Fruit fly (Drosophila melanogaster) whole organism, embryonic: ENCODE data around the gene CG33111.

Experiments used
- Atf6 ChIP-seq: fragments of 200-800 bp; sonication (Bioruptor generic); IDR thresholded peaks from 2 replicates; pipeline ENCODE4 v1.3.6; 2022; ENCODE audit warnings: missing biosample characterization, missing genetic modification characterization
- Awh ChIP-seq: fragments of 200-800 bp; sonication (Bioruptor generic); IDR thresholded peaks from 2 replicates; pipeline ENCODE4, ENCODE4 v1.3.6; 2022; ENCODE audit warnings: missing biosample characterization, missing genetic modification characterization
- CG10321 ChIP-seq: fragments of 200-800 bp; sonication (Bioruptor generic); IDR thresholded peaks from 2 replicates; pipeline ENCODE4 v1.3.6; 2022; ENCODE audit warnings: missing biosample characterization, missing genetic modification characterization
- CG10366 ChIP-seq: fragments of 200-800 bp; sonication (Bioruptor generic); IDR thresholded peaks from 2 replicates; pipeline ENCODE4 v1.3.6; 2022; ENCODE audit warnings: missing biosample characterization, missing genetic modification characterization
- CG11398 ChIP-seq: fragments of 200-800 bp; sonication (Bioruptor generic); optimal IDR thresholded peaks from 2 replicates; lab custom pipeline; 2016; ENCODE audit warnings: missing biosample characterization, missing genetic modification characterization
- CG11456 ChIP-seq: fragments of 200-800 bp; sonication (Bioruptor generic); IDR thresholded peaks from 3 replicates; pipeline ENCODE4 v1.3.6; 2022; ENCODE audit warnings: missing biosample characterization, missing genetic modification characterization
- CG12391 ChIP-seq: fragments of 200-800 bp; sonication (Bioruptor generic); optimal IDR thresholded peaks from 3 replicates; lab custom pipeline; 2018; ENCODE audit warnings: missing biosample characterization, mild to moderate bottlenecking, missing genetic modification characterization, moderate library complexity
- CG14050 ChIP-seq: fragments of 200-800 bp; sonication (Bioruptor generic); IDR thresholded peaks from 3 replicates; pipeline ENCODE4 v1.3.6; 2022; ENCODE audit warnings: missing biosample characterization, missing genetic modification characterization
- CG17328 ChIP-seq: fragments of 200-800 bp; sonication (Bioruptor generic); IDR thresholded peaks from 2 replicates; pipeline ENCODE4 v1.3.6; 2022; ENCODE audit warnings: missing biosample characterization, missing genetic modification characterization
- CG17359 ChIP-seq: fragments of 200-800 bp; sonication (Bioruptor generic); optimal IDR thresholded peaks from 3 replicates; lab custom pipeline; 2018; ENCODE audit warnings: missing biosample characterization, mild to moderate bottlenecking, missing genetic modification characterization, moderate library complexity
- CG17385 ChIP-seq: fragments of 200-800 bp; sonication (Bioruptor generic); optimal IDR thresholded peaks from 3 replicates; lab custom pipeline; 2018; ENCODE audit warnings: missing biosample characterization, mild to moderate bottlenecking, missing genetic modification characterization
- CG17912 ChIP-seq: fragments of 200-800 bp; sonication (Bioruptor generic); optimal IDR thresholded peaks from 2 replicates; lab custom pipeline; 2018; ENCODE audit warnings: missing biosample characterization, mild to moderate bottlenecking, missing genetic modification characterization
- CG18764 ChIP-seq: fragments of 200-800 bp; sonication (Bioruptor generic); optimal IDR thresholded peaks from 3 replicates; lab custom pipeline; 2016; ENCODE audit warnings: missing biosample characterization, missing genetic modification characterization
- CG2120 ChIP-seq: fragments of 200-800 bp; sonication (Bioruptor generic); optimal IDR thresholded peaks from 3 replicates; lab custom pipeline; 2016; ENCODE audit warnings: missing biosample characterization, missing genetic modification characterization
- CG4282 ChIP-seq: fragments of 200-800 bp; sonication (Bioruptor generic); optimal IDR thresholded peaks from 2 replicates; lab custom pipeline; 2016; ENCODE audit warnings: missing biosample characterization, missing genetic modification characterization
- CG5953 ChIP-seq: fragments of 200-800 bp; sonication (Bioruptor generic); IDR thresholded peaks from 2 replicates; pipeline ENCODE4 v1.3.6; 2022; ENCODE audit warnings: missing biosample characterization, missing genetic modification characterization
- CG6683 ChIP-seq: fragments of 200-800 bp; sonication (Bioruptor generic); optimal IDR thresholded peaks from 2 replicates; lab custom pipeline; 2017; ENCODE audit warnings: missing biosample characterization, mild to moderate bottlenecking, missing genetic modification characterization, missing genetic modification reagents
- CG8924 ChIP-seq: fragments of 200-800 bp; optimal IDR thresholded peaks from 3 replicates; lab custom pipeline; 2019; ENCODE audit warnings: missing biosample characterization, mild to moderate bottlenecking, missing genetic modification characterization, moderate library complexity
- Dll ChIP-seq: fragments of 200-800 bp; sonication (Bioruptor generic); IDR thresholded peaks from 4 replicates; pipeline ENCODE4 v1.3.6; 2022; ENCODE audit warnings: missing biosample characterization, missing genetic modification characterization; ENCODE audit not compliant: partially characterized antibody
- Ets97D ChIP-seq: fragments of 200-800 bp; sonication (Bioruptor generic); optimal IDR thresholded peaks from 3 replicates; lab custom pipeline; 2016; ENCODE audit warnings: missing biosample characterization, missing genetic modification characterization
- Fer1 ChIP-seq: fragments of 200-800 bp; sonication (Bioruptor generic); optimal IDR thresholded peaks from 2 replicates; lab custom pipeline; 2017; ENCODE audit warnings: missing biosample characterization, mild to moderate bottlenecking, missing genetic modification characterization
- H15 ChIP-seq: fragments of 200-800 bp; sonication (Bioruptor generic); IDR thresholded peaks from 3 replicates; pipeline ENCODE4 v1.3.6; 2022; ENCODE audit warnings: missing biosample characterization, missing genetic modification characterization
- Hey ChIP-seq: fragments of 200-800 bp; sonication (Bioruptor generic); optimal IDR thresholded peaks from 3 replicates; lab custom pipeline; 2018; ENCODE audit warnings: missing biosample characterization, mild to moderate bottlenecking, missing genetic modification characterization
- MTF-1 ChIP-seq: fragments of 200-800 bp; sonication (Bioruptor generic); optimal IDR thresholded peaks from 2 replicates; lab custom pipeline; 2018; ENCODE audit warnings: missing biosample characterization, mild to moderate bottlenecking, missing genetic modification characterization, borderline replicate concordance
- Mes4 ChIP-seq: fragments of 200-800 bp; sonication (Bioruptor generic); optimal IDR thresholded peaks from 2 replicates; lab custom pipeline; 2016; ENCODE audit warnings: missing biosample characterization, missing genetic modification characterization
- NfI ChIP-seq: fragments of 200-800 bp; sonication (Bioruptor generic); optimal IDR thresholded peaks from 3 replicates; lab custom pipeline; 2018; ENCODE audit warnings: missing biosample characterization, mild to moderate bottlenecking, missing genetic modification characterization, moderate library complexity
- Oli ChIP-seq: fragments of 200-800 bp; sonication (Bioruptor generic); optimal IDR thresholded peaks from 2 replicates; lab custom pipeline; 2018; ENCODE audit warnings: missing biosample characterization, mild to moderate bottlenecking, missing genetic modification characterization, moderate library complexity
- Opbp ChIP-seq: fragments of 200-800 bp; sonication (Bioruptor generic); IDR thresholded peaks from 3 replicates; pipeline ENCODE4 v1.3.6; 2022; ENCODE audit warnings: missing biosample characterization, missing genetic modification characterization; ENCODE audit not compliant: partially characterized antibody
- Rx ChIP-seq: fragments of 200-800 bp; sonication (Bioruptor generic); IDR thresholded peaks from 2 replicates; pipeline ENCODE4 v1.3.6; 2022; ENCODE audit warnings: missing biosample characterization, missing genetic modification characterization
- Spps ChIP-seq: fragments of 200-800 bp; sonication (Bioruptor generic); optimal IDR thresholded peaks from 2 replicates; lab custom pipeline; 2018; ENCODE audit warnings: missing biosample characterization, mild to moderate bottlenecking, missing genetic modification characterization
- TFAM ChIP-seq: fragments of 200-800 bp; sonication (Bioruptor generic); optimal IDR thresholded peaks from 2 replicates; lab custom pipeline; 2017; ENCODE audit warnings: missing biosample characterization, missing genetic modification characterization, inconsistent platforms
- Taf1 ChIP-seq: fragments of 200-800 bp; sonication (Bioruptor generic); IDR thresholded peaks from 2 replicates; pipeline ENCODE4 v1.3.6; 2022; ENCODE audit warnings: missing biosample characterization, missing genetic modification characterization
- Trl ChIP-seq, 3 experiments: fragments of >200 bp in 2 of 3; fragments of 200-800 bp in 1 of 3; sonication (Bioruptor generic) in 1 of 3; optimal IDR thresholded peaks; 2 replicates in 1 of 3; 3 replicates in 2 of 3; lab custom pipeline; 2016 to 2017; ENCODE audit warnings: missing biosample characterization in 1 of 3, missing genetic modification characterization in 1 of 3
- aop ChIP-seq: fragments of 200-800 bp; sonication (Bioruptor generic); IDR thresholded peaks from 2 replicates; pipeline ENCODE4 v1.3.6; 2022; ENCODE audit warnings: missing biosample characterization, missing genetic modification characterization
- disco-r ChIP-seq: fragments of 200-800 bp; sonication (Bioruptor generic); optimal IDR thresholded peaks from 2 replicates; lab custom pipeline; 2016; ENCODE audit warnings: missing biosample characterization, missing genetic modification characterization
- gcm2 ChIP-seq: fragments of 200-800 bp; sonication (Bioruptor generic); optimal IDR thresholded peaks from 2 replicates; lab custom pipeline; 2016; ENCODE audit warnings: missing biosample characterization, missing genetic modification characterization
- gro ChIP-seq: fragments of 200-800 bp; sonication (Bioruptor generic); optimal IDR thresholded peaks from 2 replicates; lab custom pipeline; 2016; ENCODE audit warnings: missing biosample characterization, missing genetic modification characterization
- inv ChIP-seq: fragments of 200-800 bp; sonication (Bioruptor generic); IDR thresholded peaks from 2 replicates; pipeline ENCODE4 v1.3.6; 2022; ENCODE audit warnings: missing biosample characterization, missing genetic modification characterization; ENCODE audit not compliant: partially characterized antibody
- kah ChIP-seq: fragments of 200-800 bp; sonication (Bioruptor generic); optimal IDR thresholded peaks from 2 replicates; lab custom pipeline; 2018; ENCODE audit warnings: missing biosample characterization, mild to moderate bottlenecking, missing genetic modification characterization
- odd ChIP-seq: fragments of 200-800 bp; sonication (Bioruptor generic); optimal IDR thresholded peaks from 2 replicates; lab custom pipeline; 2017; ENCODE audit warnings: missing biosample characterization, mild to moderate bottlenecking, missing genetic modification characterization
- peb ChIP-seq: fragments of 200-800 bp; sonication (Bioruptor generic); IDR thresholded peaks from 2 replicates; pipeline ENCODE4 v1.3.6; 2022; ENCODE audit warnings: missing biosample characterization, missing genetic modification characterization
- phol ChIP-seq: fragments of 200-800 bp; sonication (Bioruptor generic); optimal IDR thresholded peaks from 3 replicates; lab custom pipeline; 2018; ENCODE audit warnings: missing biosample characterization, mild to moderate bottlenecking, missing genetic modification characterization, moderate library complexity
- sd ChIP-seq: fragments of 200-800 bp; sonication (Bioruptor generic); optimal IDR thresholded peaks from 3 replicates; lab custom pipeline; 2018; ENCODE audit warnings: missing biosample characterization, mild to moderate bottlenecking, missing genetic modification characterization, moderate library complexity
- sim ChIP-seq: fragments of 200-800 bp; sonication (Bioruptor generic); IDR thresholded peaks from 2 replicates; pipeline ENCODE4 v1.3.6; 2022; ENCODE audit warnings: missing biosample characterization, missing genetic modification characterization
- slbo ChIP-seq: fragments of 200-800 bp; sonication (Bioruptor generic); IDR thresholded peaks from 2 replicates; pipeline ENCODE4 v1.3.6; 2022; ENCODE audit warnings: missing biosample characterization, missing genetic modification characterization
- twi ChIP-seq: fragments of 200-800 bp; optimal IDR thresholded peaks from 2 replicates; lab custom pipeline; 2019; ENCODE audit warnings: missing biosample characterization, mild to moderate bottlenecking, missing genetic modification characterization, moderate library complexity
- usp ChIP-seq: fragments of >200 bp; optimal IDR thresholded peaks from 2 replicates; lab custom pipeline; 2017; ENCODE audit warnings: missing biosample characterization, missing genetic modification characterization
- wor ChIP-seq: fragments of 200-800 bp; sonication (Bioruptor generic); IDR thresholded peaks from 2 replicates; pipeline ENCODE4 v1.3.6; 2022; ENCODE audit warnings: missing biosample characterization, missing genetic modification characterization
- yki ChIP-seq: fragments of >200 bp; optimal IDR thresholded peaks from 3 replicates; lab custom pipeline; 2018

The CG33111 gene

dm6 chr3R:23782456-23783402, 36.3 kb downstream of the CG33111 start (continued):
- TF ChIP-seq TFAM (GFP tag; lab: Kevin White, UChicago) (peak; percentile 61), CG10321 (no peak), Opbp (GFP tag; lab: Robert Waterston, UW) (no peak), gro (peak; percentile 8), yki (no peak), CG8924 (tag; lab: Kevin White, UChicago) (peak; percentile 92), sd (tag; lab: Kevin White, UChicago) (peak; percentile 48), Fer1 (GFP tag; lab: Kevin White, UChicago) (peak; percentile 84), CG14050 (GFP tag; lab: Robert Waterston, UW) (peak; percentile 73), CG11398 (GFP tag; lab: Kevin White, UChicago) (peak; percentile 75), sim (peak; percentile 84), peb (peak; percentile 84), inv (GFP tag; lab: Robert Waterston, UW) (no peak), CG11456 (GFP tag; lab: Robert Waterston, UW) (0 out of 3 replicates have a peak, but pooled peaks have one; percentile 57), CG4282 (peak; percentile 65), CG18764 (GFP tag; lab: Kevin White, UChicago) (peak; percentile 77), Spps (peak; percentile 92), CG5953 (GFP tag; lab: Robert Waterston, UW) (peak; percentile 71), aop (peak; percentile 27; the same call in 1 of the 2 replicates), odd (peak; percentile 88), MTF-1 (GFP tag; lab: Kevin White, UChicago) (peak; percentile 77), Hey (tag; lab: Kevin White, UChicago) (peak; percentile 85), Atf6 (GFP tag; lab: Robert Waterston, UW) (peak; percentile 71), slbo (GFP tag; lab: Robert Waterston, UW) (peak; percentile 33; the same call in 1 of the 2 replicates), CG2120 (GFP tag; lab: Kevin White, UChicago) (peak; percentile 23), H15 (peak; percentile 72; the same call in 2 of the 3 replicates), twi (peak; percentile 90), Trl (optimal IDR thresholded peaks at IDR 0.05; lab: Kevin White, UChicago) (peak; percentile 44 to 72), Trl (GFP tag; optimal IDR thresholded peaks at IDR 0.05; lab: Kevin White, UChicago) (peak; percentile 66), Awh (GFP tag; lab: Robert Waterston, UW) (peak; percentile 69), Ets97D (GFP tag; lab: Kevin White, UChicago) (peak; percentile 64), CG10366 (GFP tag; lab: Robert Waterston, UW) (peak; percentile 76), NfI (GFP tag; lab: Kevin White, UChicago) (peak; percentile 71), CG17912 (peak; percentile 10), disco-r (GFP tag; lab: Kevin White, UChicago) (peak; percentile 55), Dll (GFP tag; lab: Robert Waterston, UW) (no peak), Taf1 (GFP tag; lab: Robert Waterston, UW) (no peak), CG12391 (tag; lab: Kevin White, UChicago) (peak; percentile 94), CG17385 (GFP tag; lab: Kevin White, UChicago) (peak; percentile 80), usp (GFP tag; lab: Kevin White, UChicago) (no peak), CG6683 (peak; percentile 79), wor (GFP tag; lab: Robert Waterston, UW) (peak; percentile 73), kah (GFP tag; lab: Kevin White, UChicago) (peak; percentile 55), Oli (peak; percentile 92), Rx (GFP tag; lab: Robert Waterston, UW) (peak; percentile 79), Mes4 (peak; percentile 84), CG17359 (tag; lab: Kevin White, UChicago) (peak; percentile 91), phol (tag; lab: Kevin White, UChicago) (peak; percentile 95), gcm2 (GFP tag; lab: Kevin White, UChicago) (peak; percentile 58), CG17328 (peak; percentile 93)
